Worm (Caenorhabditis elegans) whole organism, midembryonic: ENCODE data around the gene fsn-1.

Experiments
- flt-1 ChIP-seq: fragments of 200-800 bp; sonication (Bioruptor generic); IDR thresholded peaks from 2 replicates; pipeline ENCODE4 v1.3.6; 2022; ENCODE audit warnings: missing genetic modification characterization, missing compliant biosample characterization
- klf-2 ChIP-seq: fragments of 200-800 bp; sonication (Bioruptor generic); conservative IDR thresholded peaks from 2 replicates; pipeline ENCODE4 v1.3.6; 2022; ENCODE audit warnings: missing genetic modification reagents, missing genetic modification characterization, missing compliant biosample characterization
- ztf-23 ChIP-seq: fragments of 200-800 bp; sonication (Bioruptor generic); IDR thresholded peaks from 2 replicates; pipeline ENCODE4 v1.3.6; 2022; ENCODE audit warnings: missing genetic modification reagents, missing genetic modification characterization, missing compliant biosample characterization
- ztf-29 ChIP-seq: fragments of 200-800 bp; sonication (Bioruptor generic); IDR thresholded peaks from 2 replicates; pipeline ENCODE4 v1.3.6; 2022; ENCODE audit warnings: missing genetic modification reagents, missing genetic modification characterization, missing compliant biosample characterization

ce11 chrIII:4924134-4924533 is 13.0 kb upstream of the fsn-1 start:
- TF ChIP-seq ztf-29 (no peak), flt-1 (GFP tag; lab: Robert Waterston, UW) (no peak), klf-2 (no peak), ztf-23 (no peak)
